Worm (Caenorhabditis elegans): ENCODE data around the gene ttr-19.

The ttr-19 gene

DNA sequence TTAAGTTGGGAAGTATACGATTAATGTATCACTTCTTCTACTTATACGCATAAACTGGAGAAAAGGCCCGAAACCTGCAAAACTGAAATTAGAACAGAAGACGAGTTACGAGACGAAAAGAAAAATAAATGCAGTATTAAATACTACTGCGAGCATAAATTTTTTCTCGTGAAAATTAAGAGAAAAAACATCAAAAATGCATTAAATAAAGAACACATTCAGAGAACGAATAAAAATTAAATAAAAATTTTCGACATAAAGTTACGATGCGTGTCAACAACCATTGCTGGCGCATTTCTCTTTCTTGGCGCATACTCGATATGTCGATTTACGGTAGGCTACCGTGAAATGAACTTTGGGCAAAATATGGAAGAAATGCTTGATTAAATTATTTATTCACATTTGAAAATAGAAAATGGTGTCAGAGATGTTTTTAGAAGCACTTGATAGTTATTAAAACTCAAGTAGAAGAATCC, 22.3 kb downstream of the ttr-19 start, which contains the start of the genes ZK856.19 and ZK856.11 (continued):
- TF ChIP-seq duxl-1 (tag; optimal IDR thresholded peaks at IDR 0.05; ENCODE audit: poor library complexity) (peak; percentile 74), F10B5.3 (tag; optimal IDR thresholded peaks at IDR 0.05) (no peak), ztf-7 (tag; optimal IDR thresholded peaks at IDR 0.05) (no peak), nhr-10 (tag; optimal IDR thresholded peaks at IDR 0.05) (no peak), fos-1 (tag; optimal IDR thresholded peaks at IDR 0.05) (no peak), dpl-1 (GFP tag; optimal IDR thresholded peaks at IDR 0.05) (peak; percentile 57), Y48G9A.11 (GFP tag; IDR thresholded peaks at IDR 0.05) (no peak), daf-8 (GFP tag; IDR thresholded peaks at IDR 0.05) (no peak), egl-43 (GFP tag; IDR thresholded peaks at IDR 0.05) (no peak), tra-1 (GFP tag; IDR thresholded peaks at IDR 0.05) (no peak), mes-2 (tag; optimal IDR thresholded peaks at IDR 0.05; ENCODE audit: poor library complexity, severe bottlenecking) (peak; percentile 72), spr-3 (GFP tag; optimal IDR thresholded peaks at IDR 0.05) (no peak), nhr-102 (tag; optimal IDR thresholded peaks at IDR 0.05) (peak; percentile 64), F37D6.2 (tag; optimal IDR thresholded peaks at IDR 0.05) (no peak), unc-62 (GFP tag; optimal IDR thresholded peaks at IDR 0.05 in 1 of 2) (no peak), unc-62 (tag; optimal IDR thresholded peaks at IDR 0.05) (no peak), dve-1 (tag; optimal IDR thresholded peaks at IDR 0.05; ENCODE audit: insufficient read depth) (peak; percentile 44), nhr-42 (GFP tag; IDR thresholded peaks at IDR 0.05) (no peak), tag-97 (GFP tag; IDR thresholded peaks at IDR 0.05) (no peak), attf-4 (tag; optimal IDR thresholded peaks at IDR 0.05) (no peak), D1046.2 (GFP tag; IDR thresholded peaks at IDR 0.05) (no peak), ces-1 (GFP tag; optimal IDR thresholded peaks at IDR 0.05) (no peak), pha-4 (GFP tag; IDR thresholded peaks at IDR 0.05) (no peak), pha-4 (tag; optimal IDR thresholded peaks at IDR 0.05) (no peak), jun-1 (tag; optimal IDR thresholded peaks at IDR 0.05) (no peak), nhr-111 (GFP tag; optimal IDR thresholded peaks at IDR 0.05) (no peak), ceh-20 (GFP tag; IDR thresholded peaks at IDR 0.05) (no peak), T20F7.1 (GFP tag; optimal IDR thresholded peaks at IDR 0.05) (peak; percentile 42), aha-1 (tag) (no peak), sdz-12 (GFP tag; optimal IDR thresholded peaks at IDR 0.05) (no peak), nhr-77 (tag; optimal IDR thresholded peaks at IDR 0.05) (peak; percentile 10), R02D3.7 (tag; optimal IDR thresholded peaks at IDR 0.05) (peak; percentile 13), arid-1 (GFP tag; conservative IDR thresholded peaks at IDR 0.05) (0 out of 2 replicates have a peak, but pooled peaks have one; percentile 31), mxl-3 (GFP tag; optimal IDR thresholded peaks at IDR 0.05) (no peak), lir-3 (tag; optimal IDR thresholded peaks at IDR 0.05) (no peak), zfp-3 (GFP tag; conservative IDR thresholded peaks at IDR 0.05) (no peak), unc-130 (GFP tag; optimal IDR thresholded peaks at IDR 0.05) (no peak), zfp-2 (tag; optimal IDR thresholded peaks at IDR 0.05) (no peak), ama-1 (optimal IDR thresholded peaks at IDR 0.05) (peak; percentile 37), spr-1 (tag; optimal IDR thresholded peaks at IDR 0.05) (no peak), ctbp-1 (GFP tag; IDR thresholded peaks at IDR 0.05) (no peak), dmd-9 (GFP tag; IDR thresholded peaks at IDR 0.05) (no peak), lin-1 (GFP tag; IDR thresholded peaks at IDR 0.05) (no peak), lin-13 (GFP tag; optimal IDR thresholded peaks at IDR 0.05) (no peak), hlh-11 (tag; optimal IDR thresholded peaks at IDR 0.05) (peak; percentile 35), lin-29 (GFP tag; IDR thresholded peaks at IDR 0.05) (no peak), daf-16 (GFP tag; optimal IDR thresholded peaks at IDR 0.05) (no peak), daf-16 (tag; optimal IDR thresholded peaks at IDR 0.05) (peak; percentile 26), snpc-4 (tag; optimal IDR thresholded peaks at IDR 0.05) (no peak), mep-1 (tag; optimal IDR thresholded peaks at IDR 0.05) (peak; percentile 57), Y105C5A.15 (GFP tag; IDR thresholded peaks at IDR 0.05) (no peak), mxl-2 (GFP tag; conservative IDR thresholded peaks at IDR 0.05) (no peak), F49E8.2 (tag; optimal IDR thresholded peaks at IDR 0.05; ENCODE audit: borderline replicate concordance) (no peak)

All from whole organism, L4 larva.